Worm (Caenorhabditis elegans) whole organism, young adult: ENCODE data around the gene epg-4.
A peak's percentile ranks its signal among the peaks of the same experiment; 100 is the strongest.

Experiments used
- B0019.2 ChIP-seq: fragments of 200-800 bp; sonication (Bioruptor generic); conservative IDR thresholded peaks from 2 replicates; pipeline ENCODE4 v1.3.6; 2022; ENCODE audit warnings: missing genetic modification reagents, missing genetic modification characterization, missing compliant biosample characterization
- B0336.3 ChIP-seq: fragments of 200-800 bp; sonication (Bioruptor generic); IDR thresholded peaks from 2 replicates; pipeline ENCODE4 v1.3.6; 2022; ENCODE audit warnings: missing genetic modification characterization, missing compliant biosample characterization
- C06A6.2 ChIP-seq: fragments of 200-800 bp; sonication (Bioruptor generic); conservative IDR thresholded peaks from 2 replicates; pipeline ENCODE4 v1.3.6; 2022; ENCODE audit warnings: missing genetic modification characterization, missing compliant biosample characterization
- C17E4.6 ChIP-seq: fragments of 200-800 bp; sonication (Bioruptor generic); IDR thresholded peaks from 2 replicates; pipeline ENCODE4 v1.3.6; 2022; ENCODE audit warnings: missing genetic modification reagents, missing genetic modification characterization, missing compliant biosample characterization
- F33H1.4 ChIP-seq: fragments of 200-800 bp; sonication (Bioruptor generic); IDR thresholded peaks from 2 replicates; pipeline ENCODE4 v1.3.6; 2022; ENCODE audit warnings: missing genetic modification reagents, missing genetic modification characterization, missing compliant biosample characterization
- F49E8.2 ChIP-seq: sonication (generic microtip); optimal IDR thresholded peaks from 3 replicates; lab custom pipeline; 2017; ENCODE audit warnings: missing genetic modification characterization, mild to moderate bottlenecking, missing compliant biosample characterization, antibody characterized with exemption, moderate library complexity; ENCODE audit not compliant: insufficient read depth
- K12H6.12 ChIP-seq: fragments of 200-800 bp; sonication (Bioruptor generic); optimal IDR thresholded peaks from 2 replicates; lab custom pipeline; 2018; ENCODE audit warnings: mild to moderate bottlenecking, missing genetic modification characterization, missing compliant biosample characterization
- T07F8.4 ChIP-seq: sonication (generic microtip); optimal IDR thresholded peaks from 2 replicates; lab custom pipeline; 2016; ENCODE audit warnings: mild to moderate bottlenecking, missing genetic modification characterization, moderate library complexity, missing compliant biosample characterization
- Y53G8AR.9 ChIP-seq: fragments of 200-800 bp; sonication (Bioruptor generic); conservative IDR thresholded peaks from 2 replicates; pipeline ENCODE4 v1.3.6; 2022; ENCODE audit warnings: missing genetic modification reagents, missing genetic modification characterization, missing compliant biosample characterization
- Y56A3A.18 ChIP-seq: fragments of 200-800 bp; sonication (Bioruptor generic); IDR thresholded peaks from 2 replicates; pipeline ENCODE4 v1.3.6; 2022; ENCODE audit warnings: missing genetic modification reagents, missing genetic modification characterization, missing compliant biosample characterization
- ama-1 ChIP-seq, 3 experiments: fragments of 150-350 bp in 1 of 3; sonication (generic microtip) in 2 of 3; optimal IDR thresholded peaks; 2 replicates each; lab custom pipeline; 2014 to 2018; ENCODE audit warnings: missing biosample characterization in 2 of 3, missing genetic modification characterization in 2 of 3, missing genetic modification reagents in 2 of 3
- aptf-2 ChIP-seq: fragments of 200-800 bp; sonication (Bioruptor generic); conservative IDR thresholded peaks from 2 replicates; pipeline ENCODE4 v1.3.6; 2022; ENCODE audit warnings: missing genetic modification reagents, missing genetic modification characterization, missing compliant biosample characterization
- aptf-3 ChIP-seq: fragments of 200-800 bp; sonication (Bioruptor generic); IDR thresholded peaks from 2 replicates; pipeline ENCODE4 v1.3.6; 2022; ENCODE audit warnings: missing genetic modification characterization, missing compliant biosample characterization
- athp-1 ChIP-seq: sonication (generic microtip); optimal IDR thresholded peaks from 2 replicates; lab custom pipeline; 2017; ENCODE audit warnings: mild to moderate bottlenecking, missing genetic modification characterization, missing compliant biosample characterization
- attf-5 ChIP-seq: fragments of 200-800 bp; sonication (Bioruptor generic); optimal IDR thresholded peaks from 2 replicates; lab custom pipeline; 2018; ENCODE audit warnings: mild to moderate bottlenecking, missing genetic modification characterization, missing compliant biosample characterization
- ccch-3 ChIP-seq: fragments of 200-800 bp; sonication (Bioruptor generic); optimal IDR thresholded peaks from 2 replicates; lab custom pipeline; 2018; ENCODE audit warnings: mild to moderate bottlenecking, missing genetic modification characterization, missing compliant biosample characterization
- ceh-91 ChIP-seq: fragments of 200-800 bp; sonication (Bioruptor generic); IDR thresholded peaks from 2 replicates; pipeline ENCODE4 v1.3.6; 2022; ENCODE audit warnings: missing genetic modification reagents, missing genetic modification characterization, missing compliant biosample characterization
- dox-1 ChIP-seq: fragments of 200-800 bp; sonication (Bioruptor generic); IDR thresholded peaks from 2 replicates; pipeline ENCODE4 v1.3.6; 2022; ENCODE audit warnings: missing genetic modification reagents, missing genetic modification characterization, missing compliant biosample characterization
- dpff-1 ChIP-seq: sonication (generic microtip); optimal IDR thresholded peaks from 2 replicates; lab custom pipeline; 2017; ENCODE audit warnings: mild to moderate bottlenecking, missing genetic modification characterization, missing compliant biosample characterization
- efl-1 ChIP-seq: fragments of 150-350 bp; optimal IDR thresholded peaks from 2 replicates; lab custom pipeline; 2014; ENCODE audit warnings: missing biosample characterization, missing genetic modification reagents, missing genetic modification characterization
- egrh-3 ChIP-seq: fragments of 200-800 bp; sonication (Bioruptor generic); IDR thresholded peaks from 2 replicates; pipeline ENCODE4 v1.3.6; 2022; ENCODE audit warnings: missing genetic modification reagents, missing genetic modification characterization, missing compliant biosample characterization
- ekl-4 ChIP-seq: fragments of 200-800 bp; sonication (Bioruptor generic); IDR thresholded peaks from 2 replicates; pipeline ENCODE4 v1.3.6; 2022; ENCODE audit warnings: missing genetic modification reagents, missing genetic modification characterization, missing compliant biosample characterization
- gei-17 ChIP-seq: fragments of 200-800 bp; sonication (Bioruptor generic); optimal IDR thresholded peaks from 2 replicates; lab custom pipeline; 2018; ENCODE audit warnings: mild to moderate bottlenecking, missing genetic modification characterization, missing compliant biosample characterization
- him-1 ChIP-seq: sonication (generic microtip); optimal IDR thresholded peaks from 2 replicates; lab custom pipeline; 2016; ENCODE audit warnings: missing genotype, missing genetic modification reagents, missing genetic modification characterization, missing compliant biosample characterization
- hmg-1.2 ChIP-seq: fragments of 200-800 bp; sonication (Bioruptor generic); IDR thresholded peaks from 2 replicates; pipeline ENCODE4 v1.3.6; 2022; ENCODE audit warnings: missing genetic modification reagents, missing genetic modification characterization, missing compliant biosample characterization
- hrde-1 ChIP-seq: sonication (generic microtip); optimal IDR thresholded peaks from 2 replicates; lab custom pipeline; 2016; ENCODE audit warnings: missing genetic modification characterization, mild to moderate bottlenecking, missing compliant biosample characterization, moderate library complexity, missing genotype, missing genetic modification reagents, borderline replicate concordance
- hsf-1 ChIP-seq: fragments of 200-800 bp; sonication (Bioruptor generic); IDR thresholded peaks from 2 replicates; pipeline ENCODE4 v1.3.6; 2022; ENCODE audit warnings: missing genetic modification reagents, missing genetic modification characterization, missing compliant biosample characterization
- lin-35 ChIP-seq, 3 experiments: fragments of 150-350 bp in 2 of 3; sonication (generic microtip) in 1 of 3; optimal IDR thresholded peaks; 2 replicates each; lab custom pipeline; 2014 to 2018; ENCODE audit warnings: missing biosample characterization in 3 of 3, missing genetic modification characterization in 3 of 3, missing genetic modification reagents in 3 of 3
- lin-40 ChIP-seq: sonication (generic microtip); optimal IDR thresholded peaks from 2 replicates; lab custom pipeline; 2016; ENCODE audit warnings: missing genetic modification characterization, mild to moderate bottlenecking, missing compliant biosample characterization, missing genotype, missing genetic modification reagents
- lin-54 ChIP-seq: fragments of 200-800 bp; sonication (Bioruptor generic); optimal IDR thresholded peaks from 2 replicates; lab custom pipeline; 2018; ENCODE audit warnings: mild to moderate bottlenecking, missing genetic modification characterization, missing compliant biosample characterization
- mcd-1 ChIP-seq: fragments of 200-800 bp; sonication (Bioruptor generic); IDR thresholded peaks from 2 replicates; pipeline ENCODE4 v1.3.6; 2022; ENCODE audit warnings: missing genetic modification reagents, missing genetic modification characterization, missing compliant biosample characterization
- nhr-120 ChIP-seq: fragments of 200-800 bp; sonication (Bioruptor generic); IDR thresholded peaks from 2 replicates; pipeline ENCODE4 v1.3.6; 2022; ENCODE audit warnings: missing genetic modification characterization, missing compliant biosample characterization
- nhr-27 ChIP-seq: fragments of 200-800 bp; sonication (Bioruptor generic); optimal IDR thresholded peaks from 2 replicates; lab custom pipeline; 2018; ENCODE audit warnings: mild to moderate bottlenecking, missing genetic modification characterization, moderate library complexity, missing compliant biosample characterization
- nhr-90 ChIP-seq: sonication (generic microtip); optimal IDR thresholded peaks from 2 replicates; lab custom pipeline; 2016; ENCODE audit warnings: missing genotype, mild to moderate bottlenecking, missing genetic modification characterization, missing compliant biosample characterization
- pbrm-1 ChIP-seq: fragments of 200-800 bp; sonication (Bioruptor generic); IDR thresholded peaks from 2 replicates; pipeline ENCODE4 v1.3.6; 2022; ENCODE audit warnings: missing genetic modification reagents, missing genetic modification characterization, missing compliant biosample characterization
- pha-4 ChIP-seq: fragments of 150-350 bp; sonication (generic microtip); optimal IDR thresholded peaks from 2 replicates; lab custom pipeline; 2014; ENCODE audit warnings: missing biosample characterization, missing genetic modification reagents, missing genetic modification characterization
- rcor-1 ChIP-seq: fragments of 200-800 bp; sonication (Bioruptor generic); IDR thresholded peaks from 2 replicates; pipeline ENCODE4 v1.3.6; 2022; ENCODE audit warnings: missing genetic modification reagents, missing genetic modification characterization, missing compliant biosample characterization
- repo-1 ChIP-seq: sonication (generic microtip); optimal IDR thresholded peaks from 2 replicates; lab custom pipeline; 2017; ENCODE audit warnings: mild to moderate bottlenecking, missing genetic modification characterization, missing compliant biosample characterization
- sea-2 ChIP-seq: fragments of 200-800 bp; sonication (Bioruptor generic); IDR thresholded peaks from 2 replicates; pipeline ENCODE4 v1.3.6; 2022; ENCODE audit warnings: missing genetic modification characterization, missing compliant biosample characterization
- snpc-3.4 ChIP-seq: sonication (generic microtip); optimal IDR thresholded peaks from 2 replicates; lab custom pipeline; 2017; ENCODE audit warnings: missing genetic modification characterization, mild to moderate bottlenecking, missing compliant biosample characterization, antibody characterized with exemption, moderate library complexity, missing genotype, missing genetic modification reagents
- sptf-2 ChIP-seq: fragments of 200-800 bp; sonication (Bioruptor generic); optimal IDR thresholded peaks from 2 replicates; lab custom pipeline; 2018; ENCODE audit warnings: mild to moderate bottlenecking, missing genetic modification characterization, missing compliant biosample characterization
- tbx-9 ChIP-seq: sonication (generic microtip); optimal IDR thresholded peaks from 2 replicates; lab custom pipeline; 2016; ENCODE audit warnings: borderline replicate concordance, missing genetic modification characterization, inconsistent platforms, missing compliant biosample characterization
- unc-130 ChIP-seq: sonication (generic microtip); optimal IDR thresholded peaks from 2 replicates; lab custom pipeline; 2016; ENCODE audit warnings: missing genetic modification reagents, missing genetic modification characterization, missing compliant biosample characterization
- unc-62 ChIP-seq: fragments of 150-350 bp; optimal IDR thresholded peaks from 2 replicates; lab custom pipeline; 2014; ENCODE audit warnings: missing biosample characterization, missing genetic modification reagents, missing genetic modification characterization
- xnd-1 ChIP-seq: sonication (generic microtip); optimal IDR thresholded peaks from 2 replicates; lab custom pipeline; 2016; ENCODE audit warnings: missing genotype, missing genetic modification reagents, missing genetic modification characterization, missing compliant biosample characterization
- ztf-18 ChIP-seq: sonication (generic microtip); optimal IDR thresholded peaks from 2 replicates; lab custom pipeline; 2016; ENCODE audit warnings: missing genotype, mild to moderate bottlenecking, missing genetic modification characterization, missing compliant biosample characterization
- ztf-22 ChIP-seq: fragments of 200-800 bp; sonication (Bioruptor generic); optimal IDR thresholded peaks from 2 replicates; lab custom pipeline; 2018; ENCODE audit warnings: mild to moderate bottlenecking, missing genetic modification characterization, moderate library complexity, missing compliant biosample characterization
- ztf-6 ChIP-seq: fragments of 200-800 bp; sonication (Bioruptor generic); IDR thresholded peaks from 2 replicates; pipeline ENCODE4 v1.3.6; 2022; ENCODE audit warnings: missing genetic modification reagents, missing genetic modification characterization, missing compliant biosample characterization

Gene epg-4

ce11 chrIII:7141285-7141715, 40.7 kb upstream of the epg-4 start (continued):
- TF ChIP-seq F49E8.2 (peak; percentile 85), unc-62 (GFP tag; lab: Kevin White, UChicago) (no peak), ama-1 (optimal IDR thresholded peaks at IDR 0.05; lab: Kevin White, UChicago) (peak; percentile 82), ama-1 (GFP tag; optimal IDR thresholded peaks at IDR 0.05; lab: Kevin White, UChicago) (no peak), Y56A3A.18 (GFP tag; lab: Robert Waterston, UW) (peak; percentile 72; the same call in 1 of the 2 replicates), athp-1 (tag; lab: Kevin White, UChicago) (peak; percentile 47), aptf-3 (GFP tag; lab: Robert Waterston, UW) (no peak), gei-17 (GFP tag; lab: Kevin White, UChicago) (peak; percentile 49), nhr-120 (GFP tag; lab: Robert Waterston, UW) (no peak), tbx-9 (tag; lab: Kevin White, UChicago) (peak; percentile 11), sptf-2 (GFP tag; lab: Kevin White, UChicago) (no peak), pbrm-1 (peak; percentile 98), him-1 (tag; lab: Kevin White, UChicago) (peak; percentile 91), ztf-6 (GFP tag; lab: Robert Waterston, UW) (no peak), attf-5 (GFP tag; lab: Kevin White, UChicago) (peak; percentile 21), sea-2 (no peak), Y53G8AR.9 (GFP tag; lab: Robert Waterston, UW) (peak; percentile 73), mcd-1 (GFP tag; lab: Robert Waterston, UW) (peak; percentile 65), B0336.3 (GFP tag; lab: Robert Waterston, UW) (peak; percentile 88), nhr-27 (tag; lab: Kevin White, UChicago) (no peak), C17E4.6 (GFP tag; lab: Robert Waterston, UW) (peak; percentile 51; the same call in 1 of the 2 replicates), nhr-90 (tag; lab: Kevin White, UChicago) (no peak), egrh-3 (GFP tag; lab: Robert Waterston, UW) (peak; percentile 38; the same call in 1 of the 2 replicates), ekl-4 (peak; percentile 92), B0019.2 (GFP tag; lab: Robert Waterston, UW) (no peak), snpc-3.4 (tag; lab: Kevin White, UChicago) (peak; percentile 99), ceh-91 (GFP tag; lab: Robert Waterston, UW) (no peak), hrde-1 (tag; lab: Kevin White, UChicago) (peak; percentile 74), repo-1 (peak; percentile 89), efl-1 (GFP tag; lab: Kevin White, UChicago) (no peak), lin-54 (GFP tag; lab: Kevin White, UChicago) (peak; percentile 82), rcor-1 (GFP tag; lab: Robert Waterston, UW) (peak; percentile 86), ztf-22 (GFP tag; lab: Kevin White, UChicago) (no peak), dpff-1 (tag; lab: Kevin White, UChicago) (peak; percentile 90), ccch-3 (GFP tag; lab: Kevin White, UChicago) (no peak), aptf-2 (peak; percentile 29; the same call in 1 of the 2 replicates), ztf-18 (peak; percentile 59), dox-1 (GFP tag; lab: Robert Waterston, UW) (peak; percentile 90), F33H1.4 (GFP tag; lab: Robert Waterston, UW) (peak; percentile 51; the same call in 1 of the 2 replicates), xnd-1 (peak; percentile 22), hmg-1.2 (GFP tag; lab: Robert Waterston, UW) (peak; percentile 93), lin-35 (GFP tag; optimal IDR thresholded peaks at IDR 0.05; lab: Kevin White, UChicago) (peak in 1 of 3 experiments; percentile 27), lin-40 (tag; lab: Kevin White, UChicago) (peak; percentile 43), C06A6.2 (no peak), T07F8.4 (tag; lab: Kevin White, UChicago) (no peak), hsf-1 (GFP tag; lab: Robert Waterston, UW) (peak; percentile 75), unc-130 (GFP tag; lab: Kevin White, UChicago) (peak; percentile 37), K12H6.12 (tag; lab: Kevin White, UChicago) (no peak), pha-4 (tag; lab: Kevin White, UChicago) (no peak)
